Fruit fly (Drosophila melanogaster): ENCODE measurements around the gene CG46280.

CG46280 gene

DNA sequence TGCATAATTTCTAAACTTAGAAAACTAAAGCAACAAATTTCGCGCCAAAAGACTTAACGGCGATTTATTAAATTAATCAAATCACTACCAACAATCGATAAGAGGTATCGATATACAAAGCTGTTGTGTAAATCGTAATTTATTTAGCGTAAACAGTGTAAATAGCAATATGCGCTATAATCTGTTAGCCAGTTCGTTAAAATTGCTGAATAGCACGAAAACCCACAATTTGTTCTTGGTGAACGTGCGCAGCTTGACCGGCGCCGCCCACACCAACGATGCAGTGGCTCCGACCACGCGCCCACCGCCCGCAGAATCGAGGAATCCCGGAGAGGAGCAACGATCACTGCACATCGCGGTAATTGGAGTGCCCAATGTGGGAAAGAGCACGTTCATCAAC is 34.9 kb downstream of the CG46280 start, which contains the start of gene CG7488 (continued):
- TF ChIP-seq tap (tag; optimal IDR thresholded peaks at IDR 0.05) (no peak), CG15514 (GFP tag; optimal IDR thresholded peaks at IDR 0.05) (peak; percentile 18), CG4617 (GFP tag; optimal IDR thresholded peaks at IDR 0.05; ENCODE audit: borderline replicate concordance) (peak; percentile 30), tna (GFP tag; IDR thresholded peaks at IDR 0.05; ENCODE audit: partially characterized antibody) (peak; percentile 85), zen2 (GFP tag; IDR thresholded peaks at IDR 0.05; ENCODE audit: partially characterized antibody) (peak; percentile 84), CG13287 (GFP tag; IDR thresholded peaks at IDR 0.05; ENCODE audit: partially characterized antibody) (peak; percentile 92), Doc3 (GFP tag; IDR thresholded peaks at IDR 0.05; ENCODE audit: partially characterized antibody) (peak; percentile 90), amos (GFP tag; IDR thresholded peaks at IDR 0.05; ENCODE audit: partially characterized antibody) (peak; percentile 72; the same call in 1 of the 2 replicates), hbn (GFP tag; IDR thresholded peaks at IDR 0.05; ENCODE audit: partially characterized antibody) (peak; percentile 84), Dp (GFP tag; optimal IDR thresholded peaks at IDR 0.05) (peak; percentile 91), Bgb (GFP tag; IDR thresholded peaks at IDR 0.05; ENCODE audit: partially characterized antibody) (peak; percentile 85), Sin3A (optimal IDR thresholded peaks at IDR 0.05) (peak; percentile 2), Dref (GFP tag; IDR thresholded peaks at IDR 0.05) (peak; percentile 80), vnd (GFP tag; IDR thresholded peaks at IDR 0.05; ENCODE audit: partially characterized antibody) (peak; percentile 71), CG2116 (GFP tag; optimal IDR thresholded peaks at IDR 0.05) (peak; percentile 80), ato (GFP tag; IDR thresholded peaks at IDR 0.05; ENCODE audit: partially characterized antibody) (peak; percentile 61; the same call in 1 of the 2 replicates), vfl (GFP tag; optimal IDR thresholded peaks at IDR 0.05) (no peak), CG17186 (GFP tag; optimal IDR thresholded peaks at IDR 0.05) (peak; percentile 50), CG12659 (GFP tag; optimal IDR thresholded peaks at IDR 0.05) (peak; percentile 17), Myb (GFP tag; optimal IDR thresholded peaks at IDR 0.05) (peak; percentile 13), MESR4 (GFP tag; optimal IDR thresholded peaks at IDR 0.05) (peak; percentile 68), Med (GFP tag) (peak; percentile 57), CG12236 (GFP tag; optimal IDR thresholded peaks at IDR 0.05) (no peak), gfzf (GFP tag; optimal IDR thresholded peaks at IDR 0.05) (peak; percentile 13), CG9797 (GFP tag; optimal IDR thresholded peaks at IDR 0.05) (no peak), Stat92E (GFP tag; optimal IDR thresholded peaks at IDR 0.05) (no peak), CG2889 (GFP tag; IDR thresholded peaks at IDR 0.05) (no peak)

DNA sequence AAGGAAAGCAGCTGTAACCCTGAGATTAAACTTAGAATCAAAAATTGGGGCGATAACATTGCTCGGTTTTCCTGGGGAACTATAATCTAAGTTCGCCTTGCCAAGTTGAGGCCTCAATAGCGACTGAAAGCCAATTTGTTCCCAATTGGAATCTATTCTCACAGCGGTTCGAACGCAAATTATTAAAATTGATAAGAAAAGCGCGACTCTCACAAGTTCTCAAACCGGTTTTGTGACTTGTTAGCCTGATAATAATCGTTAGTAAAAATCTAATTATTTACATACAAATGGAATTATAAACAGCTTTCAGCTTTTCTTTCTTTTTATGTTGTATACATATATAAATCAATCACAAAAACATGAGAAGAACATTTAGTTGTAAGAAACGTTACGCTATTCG is 35.4 kb downstream of the CG46280 start, which contains the start of gene yellow-f2:
TSS of gene yellow-f2 (minus strand) at position 101 of the 400 bp plus-strand sequence.
- TF ChIP-seq Elba2 (GFP tag; optimal IDR thresholded peaks at IDR 0.05) (peak; percentile 72), MTF-1 (GFP tag; optimal IDR thresholded peaks at IDR 0.05; ENCODE audit: borderline replicate concordance) (no peak), unc-4 (GFP tag; IDR thresholded peaks at IDR 0.05; ENCODE audit: partially characterized antibody) (no peak), CG34376 (GFP tag; optimal IDR thresholded peaks at IDR 0.05) (peak; percentile 11), sug (tag; optimal IDR thresholded peaks at IDR 0.05) (peak; percentile 38), CG2116 (GFP tag; optimal IDR thresholded peaks at IDR 0.05) (no peak), Med (GFP tag) (no peak), ro (GFP tag; IDR thresholded peaks at IDR 0.05) (no peak), dati (GFP tag; IDR thresholded peaks at IDR 0.05) (no peak)

- TF ChIP-seq HLH54F (GFP tag; optimal IDR thresholded peaks at IDR 0.05) (no peak), tap (tag; optimal IDR thresholded peaks at IDR 0.05) (no peak)
Observed at dm6 chr3R:12993018-12993417, 37.4 kb downstream of the CG46280 start, which contains the start of gene yellow-f. Gene yellow-f (minus strand): TSS chr3R:12993201.

Data from whole organism, embryonic.